Worm (Caenorhabditis elegans): ENCODE data around the gene T05A7.1.

Gene T05A7.1

ce11 chrII:4727769-4728168 is 49.8 kb downstream of the T05A7.1 start, which contains the start of gene ttr-41:
Gene ttr-41, minus strand, starts transcription at chrII:4727869.
- TF ChIP-seq tbx-8 (GFP tag; optimal IDR thresholded peaks at IDR 0.05): no peak
- TF ChIP-seq snpc-4 (tag; optimal IDR thresholded peaks at IDR 0.05): no peak
- TF ChIP-seq mab-5 (tag; optimal IDR thresholded peaks at IDR 0.05): no peak
- TF ChIP-seq nhr-76 (tag; optimal IDR thresholded peaks at IDR 0.05): no peak
- TF ChIP-seq pha-4 (tag; optimal IDR thresholded peaks at IDR 0.05): no peak
- no peak for TF ChIP-seq lin-13 (tag; optimal IDR thresholded peaks at IDR 0.05)
- TF ChIP-seq mep-1 (tag; optimal IDR thresholded peaks at IDR 0.05): no peak
- no peak for TF ChIP-seq ceh-39 (tag; optimal IDR thresholded peaks at IDR 0.05)
- TF ChIP-seq ham-2 (GFP tag; optimal IDR thresholded peaks at IDR 0.05): no peak
- no peak for TF ChIP-seq M03D4.4 (tag; optimal IDR thresholded peaks at IDR 0.05)

- TF ChIP-seq M03D4.4 (tag; optimal IDR thresholded peaks at IDR 0.05) (no peak), hlh-1 (tag; optimal IDR thresholded peaks at IDR 0.05) (no peak), unc-120 (tag; optimal IDR thresholded peaks at IDR 0.05; ENCODE audit: poor library complexity, severe bottlenecking) (no peak), sem-2 (GFP tag; optimal IDR thresholded peaks at IDR 0.05) (no peak), lsy-2 (tag; optimal IDR thresholded peaks at IDR 0.05) (no peak), nhr-28 (tag; optimal IDR thresholded peaks at IDR 0.05) (no peak), cnd-1 (tag; optimal IDR thresholded peaks at IDR 0.05) (no peak)
Observed at ce11 chrII:4728687-4729086, 50.7 kb downstream of the T05A7.1 start.
